Worm (Caenorhabditis elegans): Measurements from ENCODE around the gene C34C6.3.

- TF ChIP-seq elt-3 (tag; optimal IDR thresholded peaks at IDR 0.05) (no peak), nhr-77 (tag; optimal IDR thresholded peaks at IDR 0.05) (no peak), unc-55 (GFP tag; optimal IDR thresholded peaks at IDR 0.05) (no peak), fos-1 (tag; optimal IDR thresholded peaks at IDR 0.05) (no peak)
Measured at ce11 chrII:8664533-8664932, 27.2 kb upstream of the C34C6.3 start, which contains the start of gene etc-1.
